Worm (Caenorhabditis elegans): ENCODE results near the gene let-70.

let-70 gene

DNA sequence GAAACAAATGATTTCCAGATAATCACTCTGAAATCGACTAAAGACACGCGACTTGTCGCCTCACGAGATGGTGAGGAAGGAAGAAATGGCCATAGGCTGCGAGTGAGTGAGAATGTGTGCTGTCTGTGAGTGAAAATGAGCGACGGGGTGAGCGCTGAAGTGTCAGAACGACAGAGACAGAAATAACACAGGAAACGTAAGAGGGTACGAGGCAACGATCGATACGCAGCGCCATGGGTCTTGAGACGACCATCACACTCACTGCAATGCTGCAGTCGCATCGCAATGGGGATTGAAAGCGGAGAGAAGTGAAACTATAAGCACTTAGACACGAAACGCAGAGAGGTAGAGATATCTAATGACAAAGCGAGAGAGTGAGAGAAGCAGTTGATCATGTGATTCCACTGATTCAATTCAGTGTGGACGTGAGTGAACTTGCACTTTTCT, 759 bp upstream of the let-70 start (continued):
- TF ChIP-seq ztf-7 (tag; optimal IDR thresholded peaks at IDR 0.05) = peak; percentile 82
- no peak for TF ChIP-seq ceh-62 (tag; optimal IDR thresholded peaks at IDR 0.05)
- peak; percentile 78 for TF ChIP-seq set-16 (GFP tag; IDR thresholded peaks at IDR 0.05)
- peak; percentile 85 for TF ChIP-seq F37D6.2 (tag; optimal IDR thresholded peaks at IDR 0.05)
- TF ChIP-seq dmd-8 (GFP tag; IDR thresholded peaks at IDR 0.05) = 0 out of 2 replicates have a peak, but pooled peaks have one; percentile 20
- peak; percentile 48 for TF ChIP-seq unc-39 (tag; optimal IDR thresholded peaks at IDR 0.05)
- TF ChIP-seq attf-4 (tag; optimal IDR thresholded peaks at IDR 0.05) = no peak
- peak; percentile 99 for TF ChIP-seq hlh-30 (tag; optimal IDR thresholded peaks at IDR 0.05; ENCODE audit: insufficient read depth)
- TF ChIP-seq nhr-76 (tag; optimal IDR thresholded peaks at IDR 0.05) = no peak
- TF ChIP-seq daf-8 (GFP tag; IDR thresholded peaks at IDR 0.05) = no peak
- no peak for TF ChIP-seq tag-97 (GFP tag; IDR thresholded peaks at IDR 0.05)
- 0 out of 2 replicates have a peak, but pooled peaks have one; percentile 23 for TF ChIP-seq zfp-3 (GFP tag; conservative IDR thresholded peaks at IDR 0.05)
- no peak for TF ChIP-seq F10B5.3 (tag; optimal IDR thresholded peaks at IDR 0.05)
- no peak for TF ChIP-seq ZK337.2 (GFP tag; IDR thresholded peaks at IDR 0.05)
- no peak for TF ChIP-seq lin-1 (GFP tag; IDR thresholded peaks at IDR 0.05)
- TF ChIP-seq daf-16 (GFP tag; optimal IDR thresholded peaks at IDR 0.05) = peak; percentile 51 to 71
- TF ChIP-seq daf-16 (tag; optimal IDR thresholded peaks at IDR 0.05) = peak; percentile 74
- TF ChIP-seq madf-5 (GFP tag; IDR thresholded peaks at IDR 0.05) = no peak
- TF ChIP-seq ctbp-1 (GFP tag; IDR thresholded peaks at IDR 0.05) = peak; percentile 86
- TF ChIP-seq snpc-4 (tag; optimal IDR thresholded peaks at IDR 0.05) = no peak
- no peak for TF ChIP-seq fos-1 (tag; optimal IDR thresholded peaks at IDR 0.05)
- peak; percentile 83 for TF ChIP-seq gei-8 (GFP tag; optimal IDR thresholded peaks at IDR 0.05)
- TF ChIP-seq ZK546.5 (tag; optimal IDR thresholded peaks at IDR 0.05) = no peak
- TF ChIP-seq nhr-41 (GFP tag; IDR thresholded peaks at IDR 0.05) = no peak
- peak; percentile 89 for TF ChIP-seq nhr-42 (GFP tag; IDR thresholded peaks at IDR 0.05)
- peak; percentile 86 to 93 for TF ChIP-seq lsy-2 (tag; optimal IDR thresholded peaks at IDR 0.05)
- peak; percentile 21 to 100 for TF ChIP-seq unc-62 (GFP tag; optimal IDR thresholded peaks at IDR 0.05 in 1 of 2)
- TF ChIP-seq unc-62 (tag; optimal IDR thresholded peaks at IDR 0.05) = no peak
- TF ChIP-seq duxl-1 (tag; optimal IDR thresholded peaks at IDR 0.05; ENCODE audit: poor library complexity) = peak; percentile 69
- TF ChIP-seq spr-3 (GFP tag; optimal IDR thresholded peaks at IDR 0.05) = peak; percentile 80
- TF ChIP-seq dpl-1 (GFP tag; optimal IDR thresholded peaks at IDR 0.05) = peak; percentile 65
- peak; percentile 60 to 86 for TF ChIP-seq hif-1 (tag; optimal IDR thresholded peaks at IDR 0.05)
- peak; percentile 71; the same call in 1 of the 2 replicates for TF ChIP-seq vab-7 (GFP tag; IDR thresholded peaks at IDR 0.05)
- no peak for TF ChIP-seq Y105C5A.15 (GFP tag; IDR thresholded peaks at IDR 0.05)
- peak; percentile 66 for TF ChIP-seq skn-1 (tag; optimal IDR thresholded peaks at IDR 0.05)
- TF ChIP-seq F49E8.2 (tag; optimal IDR thresholded peaks at IDR 0.05; ENCODE audit: borderline replicate concordance) = no peak
- TF ChIP-seq cey-2 (tag; optimal IDR thresholded peaks at IDR 0.05; ENCODE audit: borderline replicate concordance, insufficient read depth) = no peak
- peak; percentile 84 for TF ChIP-seq dmd-6 (GFP tag; IDR thresholded peaks at IDR 0.05)
- peak; percentile 40 to 92 for TF ChIP-seq mdl-1 (tag; optimal IDR thresholded peaks at IDR 0.05)
- no peak for TF ChIP-seq egl-27 (tag; optimal IDR thresholded peaks at IDR 0.05)
- peak; percentile 86 for TF ChIP-seq nhr-102 (tag; optimal IDR thresholded peaks at IDR 0.05)
- TF ChIP-seq zfp-2 (tag; optimal IDR thresholded peaks at IDR 0.05) = peak; percentile 63
- peak; percentile 92 for TF ChIP-seq nhr-25 (tag; optimal IDR thresholded peaks at IDR 0.05; ENCODE audit: borderline replicate concordance, insufficient read depth)
- TF ChIP-seq dve-1 (tag; optimal IDR thresholded peaks at IDR 0.05; ENCODE audit: insufficient read depth) = peak; percentile 92
- TF ChIP-seq egl-43 (GFP tag; IDR thresholded peaks at IDR 0.05) = peak; percentile 91
- peak; percentile 53 for TF ChIP-seq arid-1 (GFP tag; conservative IDR thresholded peaks at IDR 0.05)
- TF ChIP-seq lim-7 (GFP tag; IDR thresholded peaks at IDR 0.05) = peak; percentile 63; the same call in 1 of the 2 replicates
- TF ChIP-seq nhr-111 (GFP tag; optimal IDR thresholded peaks at IDR 0.05) = no peak
- TF ChIP-seq lin-39 (tag; optimal IDR thresholded peaks at IDR 0.05) = no peak
- TF ChIP-seq mdt-29 (GFP tag; IDR thresholded peaks at IDR 0.05) = peak; percentile 76; the same call in 1 of the 2 replicates
- peak; percentile 63 for TF ChIP-seq nhr-77 (tag; optimal IDR thresholded peaks at IDR 0.05)

Measured in whole organism, L4 larva.